ENCODE assay signal across 5 worm cellular contexts in the genomic region with DNA sequence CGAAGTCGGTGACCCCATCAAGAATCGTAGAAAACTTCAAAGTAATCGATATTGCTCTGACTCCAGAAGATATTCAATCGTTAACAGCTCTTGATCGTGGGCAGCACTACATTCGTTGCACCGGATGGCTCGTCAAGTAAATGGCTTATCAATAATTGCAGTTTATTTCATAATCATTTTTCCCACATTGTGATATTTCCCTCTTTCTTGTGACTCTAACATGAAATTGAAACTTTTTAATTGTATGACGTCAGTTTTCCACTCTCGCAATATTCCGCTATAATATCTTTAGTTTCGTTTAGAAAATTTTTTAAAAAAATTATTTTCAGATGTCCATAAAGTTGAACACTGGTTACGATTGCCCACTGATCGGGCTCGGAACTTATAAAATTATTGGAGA.
TF ChIP-seq lines count a peak whose summit lies in the region.

F53F1.3 (plus strand) TSS at position 330 of the 400 bp plus-strand sequence.

TF ChIP-seq in whole organism, L1 larva, 84 proteins besides CTCF, POLR2A, EP300 and RAD21:
- TF ChIP-seq pqm-1 (tag; optimal IDR thresholded peaks at IDR 0.05; lab: Kevin White, UChicago) (no peak), elt-2 (tag; optimal IDR thresholded peaks at IDR 0.05; lab: Kevin White, UChicago) (peak; percentile 14), vab-15 (tag; optimal IDR thresholded peaks at IDR 0.05; lab: Kevin White, UChicago) (no peak)

TF ChIP-seq in whole organism, L2 larva, 48 proteins besides CTCF, POLR2A, EP300 and RAD21:
- TF ChIP-seq nhr-129 (tag; optimal IDR thresholded peaks at IDR 0.05; lab: Kevin White, UChicago) (no peak), fos-1 (tag; optimal IDR thresholded peaks at IDR 0.05; lab: Kevin White, UChicago) (peak; percentile 67)

TF ChIP-seq in whole organism, L3 larva, 47 proteins besides CTCF, POLR2A, EP300 and RAD21:
- TF ChIP-seq nhr-76 (tag; optimal IDR thresholded peaks at IDR 0.05; lab: Kevin White, UChicago) (no peak), elt-2 (tag; optimal IDR thresholded peaks at IDR 0.05; lab: Kevin White, UChicago) (peak; percentile 51), elt-3 (tag; optimal IDR thresholded peaks at IDR 0.05; lab: Kevin White, UChicago) (no peak), ZK546.5 (tag; optimal IDR thresholded peaks at IDR 0.05; lab: Kevin White, UChicago) (no peak)

TF ChIP-seq in whole organism, L4 larva, 104 proteins besides CTCF, POLR2A, EP300 and RAD21:
- TF ChIP-seq lin-15B (tag; optimal IDR thresholded peaks at IDR 0.05; lab: Kevin White, UChicago) = no peak
- no peak for TF ChIP-seq lin-39 (tag; optimal IDR thresholded peaks at IDR 0.05; lab: Kevin White, UChicago)
- TF ChIP-seq hlh-30 (tag; optimal IDR thresholded peaks at IDR 0.05; lab: Kevin White, UChicago; ENCODE audit: insufficient read depth) = peak; percentile 21
- no peak for TF ChIP-seq daf-8 (GFP tag; IDR thresholded peaks at IDR 0.05; lab: Robert Waterston, UW)
- peak; percentile 7 for TF ChIP-seq dve-1 (tag; optimal IDR thresholded peaks at IDR 0.05; lab: Kevin White, UChicago; ENCODE audit: insufficient read depth)
- peak; percentile 41 for TF ChIP-seq pqm-1 (tag; optimal IDR thresholded peaks at IDR 0.05; lab: Kevin White, UChicago)
- TF ChIP-seq T20F7.1 (GFP tag; optimal IDR thresholded peaks at IDR 0.05; lab: Kevin White, UChicago) = peak; percentile 22
- no peak for TF ChIP-seq mxl-2 (GFP tag; conservative IDR thresholded peaks at IDR 0.05; lab: Robert Waterston, UW)
- TF ChIP-seq hlh-11 (tag; optimal IDR thresholded peaks at IDR 0.05; lab: Kevin White, UChicago) = peak; percentile 25

TF ChIP-seq in whole organism, young adult, 124 proteins besides CTCF, POLR2A, EP300 and RAD21:
- TF ChIP-seq atf-7 (tag; optimal IDR thresholded peaks at IDR 0.05; lab: Kevin White, UChicago) = peak; percentile 21
- TF ChIP-seq attf-3 (GFP tag; conservative IDR thresholded peaks at IDR 0.05; lab: Robert Waterston, UW) = 0 out of 2 replicates have a peak, but pooled peaks have one; percentile 18
- TF ChIP-seq madf-3 (GFP tag; IDR thresholded peaks at IDR 0.05; lab: Robert Waterston, UW) = 0 out of 2 replicates have a peak, but pooled peaks have one; percentile 20
- no peak for TF ChIP-seq tlf-1 (GFP tag; optimal IDR thresholded peaks at IDR 0.05; lab: Kevin White, UChicago)
- no peak for TF ChIP-seq mel-28 (tag; optimal IDR thresholded peaks at IDR 0.05; lab: Kevin White, UChicago; ENCODE audit: borderline replicate concordance)
- 0 out of 2 replicates have a peak, but pooled peaks have one; percentile 27 for TF ChIP-seq dox-1 (GFP tag; IDR thresholded peaks at IDR 0.05; lab: Robert Waterston, UW)
- no peak for TF ChIP-seq bed-2 (GFP tag; IDR thresholded peaks at IDR 0.05; lab: Robert Waterston, UW)
- no peak for TF ChIP-seq ztf-3 (GFP tag; optimal IDR thresholded peaks at IDR 0.05; lab: Kevin White, UChicago)
- TF ChIP-seq akir-1 (GFP tag; optimal IDR thresholded peaks at IDR 0.05; lab: Kevin White, UChicago) = no peak
- TF ChIP-seq pha-4 (tag; optimal IDR thresholded peaks at IDR 0.05; lab: Kevin White, UChicago) = no peak
- TF ChIP-seq nhr-80 (tag; optimal IDR thresholded peaks at IDR 0.05; lab: Kevin White, UChicago) = peak; percentile 55
- TF ChIP-seq cebp-1 (GFP tag; IDR thresholded peaks at IDR 0.05; lab: Robert Waterston, UW) = peak; percentile 57; the same call in 1 of the 2 replicates
- TF ChIP-seq cebp-1 (tag; optimal IDR thresholded peaks at IDR 0.05; lab: Kevin White, UChicago) = peak; percentile 67
- no peak for TF ChIP-seq nfyb-1 (GFP tag; IDR thresholded peaks at IDR 0.05; lab: Robert Waterston, UW)
